Fruit fly (Drosophila melanogaster) whole organism, embryonic: Measurements from ENCODE around the gene CG15814.
A peak's percentile ranks its signal among the peaks of the same experiment; 100 is the strongest.

ENCODE experiments used
- Ada2b ChIP-seq: fragments of 200-800 bp; sonication (Bioruptor generic); IDR thresholded peaks from 2 replicates; pipeline ENCODE4 v1.3.6; 2022; ENCODE audit warnings: missing biosample characterization, missing genetic modification characterization
- B-H2 ChIP-seq: fragments of 200-800 bp; sonication (Bioruptor generic); optimal IDR thresholded peaks from 2 replicates; lab custom pipeline; 2018; ENCODE audit warnings: missing biosample characterization, mild to moderate bottlenecking, missing genetic modification characterization
- Bteb2 ChIP-seq: fragments of 200-800 bp; sonication (Bioruptor generic); optimal IDR thresholded peaks from 2 replicates; lab custom pipeline; 2016; ENCODE audit warnings: missing biosample characterization, missing genetic modification characterization
- CG10431 ChIP-seq: fragments of 200-800 bp; sonication (Bioruptor generic); optimal IDR thresholded peaks from 3 replicates; lab custom pipeline; 2018; ENCODE audit warnings: missing biosample characterization, mild to moderate bottlenecking, missing genetic modification characterization
- CG12236 ChIP-seq: fragments of 200-800 bp; sonication (Bioruptor generic); optimal IDR thresholded peaks from 2 replicates; lab custom pipeline; 2016; ENCODE audit warnings: missing biosample characterization, missing genetic modification characterization
- CG12299 ChIP-seq: fragments of 200-800 bp; sonication (Bioruptor generic); optimal IDR thresholded peaks from 2 replicates; lab custom pipeline; 2018; ENCODE audit warnings: missing biosample characterization, mild to moderate bottlenecking, missing genetic modification characterization
- CG13287 ChIP-seq: fragments of 200-800 bp; sonication (Bioruptor generic); IDR thresholded peaks from 2 replicates; pipeline ENCODE4 v1.3.6; 2022; ENCODE audit warnings: missing biosample characterization, missing genetic modification characterization; ENCODE audit not compliant: partially characterized antibody
- CG13424 ChIP-seq: fragments of 200-800 bp; sonication (Bioruptor generic); optimal IDR thresholded peaks from 2 replicates; lab custom pipeline; 2019; ENCODE audit warnings: missing biosample characterization, mild to moderate bottlenecking, missing genetic modification characterization, moderate library complexity
- CG13894 ChIP-seq: fragments of 200-800 bp; sonication (Bioruptor generic); optimal IDR thresholded peaks from 3 replicates; lab custom pipeline; 2018; ENCODE audit warnings: missing biosample characterization, mild to moderate bottlenecking, missing genetic modification characterization, moderate library complexity
- CG14860 ChIP-seq: fragments of 200-800 bp; sonication (Bioruptor generic); IDR thresholded peaks from 3 replicates; pipeline ENCODE4 v1.3.6; 2022; ENCODE audit warnings: missing biosample characterization, missing genetic modification characterization; ENCODE audit not compliant: partially characterized antibody
- CG14965 ChIP-seq: fragments of 200-800 bp; sonication (Bioruptor generic); optimal IDR thresholded peaks from 2 replicates; lab custom pipeline; 2016; ENCODE audit warnings: missing biosample characterization, missing genetic modification characterization, borderline replicate concordance
- CG1647 ChIP-seq: fragments of 200-800 bp; sonication (Bioruptor generic); optimal IDR thresholded peaks from 3 replicates; lab custom pipeline; 2016; ENCODE audit warnings: missing biosample characterization, missing genetic modification characterization
- CG16813 ChIP-seq: fragments of 200-800 bp; sonication (Bioruptor generic); IDR thresholded peaks from 3 replicates; pipeline ENCODE4 v1.3.6; 2022; ENCODE audit warnings: missing biosample characterization, missing genetic modification characterization; ENCODE audit not compliant: partially characterized antibody
- CG18619 ChIP-seq: fragments of 200-800 bp; sonication (Bioruptor generic); optimal IDR thresholded peaks from 3 replicates; lab custom pipeline; 2017; ENCODE audit warnings: missing biosample characterization, mild to moderate bottlenecking, missing genetic modification characterization
- CG2678 ChIP-seq: fragments of 200-800 bp; sonication (Bioruptor generic); optimal IDR thresholded peaks from 3 replicates; lab custom pipeline; 2019; ENCODE audit warnings: missing biosample characterization, mild to moderate bottlenecking, missing genetic modification characterization, moderate library complexity
- CG2712 ChIP-seq: fragments of 200-800 bp; optimal IDR thresholded peaks from 3 replicates; lab custom pipeline; 2019; ENCODE audit warnings: missing biosample characterization, mild to moderate bottlenecking, missing genetic modification characterization, moderate library complexity
- CG31388 ChIP-seq: fragments of 200-800 bp; sonication (Bioruptor generic); optimal IDR thresholded peaks from 2 replicates; lab custom pipeline; 2016; ENCODE audit warnings: missing biosample characterization, missing genetic modification characterization
- CG33213 ChIP-seq: fragments of 200-800 bp; sonication (Bioruptor generic); optimal IDR thresholded peaks from 3 replicates; lab custom pipeline; 2016; ENCODE audit warnings: missing biosample characterization, missing genetic modification characterization
- CG4617 ChIP-seq: fragments of 200-800 bp; sonication (Bioruptor generic); optimal IDR thresholded peaks from 3 replicates; lab custom pipeline; 2016; ENCODE audit warnings: missing biosample characterization, missing genetic modification characterization, borderline replicate concordance
- CG6272 ChIP-seq: fragments of 200-800 bp; sonication (Bioruptor generic); IDR thresholded peaks from 2 replicates; pipeline ENCODE4 v1.3.6; 2022; ENCODE audit warnings: missing biosample characterization, missing genetic modification characterization
- CG6683 ChIP-seq: fragments of 200-800 bp; sonication (Bioruptor generic); optimal IDR thresholded peaks from 2 replicates; lab custom pipeline; 2017; ENCODE audit warnings: missing biosample characterization, mild to moderate bottlenecking, missing genetic modification characterization, missing genetic modification reagents
- CG7357 ChIP-seq: fragments of 200-800 bp; sonication (Bioruptor generic); IDR thresholded peaks from 3 replicates; pipeline ENCODE4 v1.3.6; 2022; ENCODE audit warnings: missing biosample characterization, missing genetic modification characterization
- CG7556 ChIP-seq: fragments of 200-800 bp; sonication (Bioruptor generic); optimal IDR thresholded peaks from 2 replicates; lab custom pipeline; 2017; ENCODE audit warnings: missing biosample characterization, mild to moderate bottlenecking, missing genetic modification characterization
- CG9817 ChIP-seq: fragments of 200-800 bp; sonication (Bioruptor generic); optimal IDR thresholded peaks from 2 replicates; lab custom pipeline; 2018; ENCODE audit warnings: missing biosample characterization, mild to moderate bottlenecking, missing genetic modification characterization, moderate library complexity
- Dek ChIP-seq: fragments of 200-800 bp; sonication (Bioruptor generic); optimal IDR thresholded peaks from 3 replicates; lab custom pipeline; 2019; ENCODE audit warnings: missing biosample characterization, mild to moderate bottlenecking, missing genetic modification characterization, moderate library complexity
- Fer1 ChIP-seq: fragments of 200-800 bp; sonication (Bioruptor generic); optimal IDR thresholded peaks from 2 replicates; lab custom pipeline; 2017; ENCODE audit warnings: missing biosample characterization, mild to moderate bottlenecking, missing genetic modification characterization
- Gsc ChIP-seq: fragments of 200-800 bp; sonication (Bioruptor generic); IDR thresholded peaks from 2 replicates; pipeline ENCODE4 v1.3.6; 2022; ENCODE audit warnings: missing biosample characterization, missing genetic modification characterization
- HLH3B ChIP-seq: fragments of 200-800 bp; sonication (Bioruptor generic); IDR thresholded peaks from 2 replicates; pipeline ENCODE4 v1.3.6; 2022; ENCODE audit warnings: missing biosample characterization, missing genetic modification characterization
- HmgZ ChIP-seq: fragments of 200-800 bp; sonication (Bioruptor generic); optimal IDR thresholded peaks from 2 replicates; lab custom pipeline; 2018; ENCODE audit warnings: missing biosample characterization, mild to moderate bottlenecking, missing genetic modification characterization
- Hsf ChIP-seq: fragments of 200-800 bp; sonication (Bioruptor generic); optimal IDR thresholded peaks from 3 replicates; lab custom pipeline; 2016; ENCODE audit warnings: missing biosample characterization, missing genetic modification characterization
- Lim3 ChIP-seq: fragments of 200-800 bp; sonication (Bioruptor generic); IDR thresholded peaks from 2 replicates; pipeline ENCODE4 v1.3.6; 2022; ENCODE audit warnings: missing biosample characterization, missing genetic modification characterization
- Lpt ChIP-seq: fragments of >200 bp; optimal IDR thresholded peaks from 2 replicates; lab custom pipeline; 2018; ENCODE audit warnings: missing biosample characterization, missing genetic modification characterization
- NC2α ChIP-seq: fragments of 200-800 bp; sonication (Bioruptor generic); optimal IDR thresholded peaks from 2 replicates; lab custom pipeline; 2016; ENCODE audit warnings: missing biosample characterization, missing genetic modification characterization
- Sin3A ChIP-seq: fragments of >200 bp; optimal IDR thresholded peaks from 2 replicates; lab custom pipeline; 2018
- bbx ChIP-seq: fragments of 200-800 bp; sonication (Bioruptor generic); IDR thresholded peaks from 2 replicates; pipeline ENCODE4 v1.3.6; 2022; ENCODE audit warnings: missing biosample characterization, missing genetic modification characterization; ENCODE audit not compliant: partially characterized antibody
- caup ChIP-seq: fragments of 200-800 bp; sonication (Bioruptor generic); optimal IDR thresholded peaks from 3 replicates; lab custom pipeline; 2017; ENCODE audit warnings: missing biosample characterization, mild to moderate bottlenecking, missing genetic modification characterization, moderate library complexity; ENCODE audit not compliant: severe bottlenecking
- chm ChIP-seq: fragments of 200-800 bp; sonication (Bioruptor generic); IDR thresholded peaks from 2 replicates; pipeline ENCODE4 v1.3.6; 2022; ENCODE audit warnings: missing biosample characterization, missing genetic modification characterization
- da ChIP-seq: fragments of 200-800 bp; sonication (Bioruptor generic); optimal IDR thresholded peaks from 2 replicates; lab custom pipeline; 2016; ENCODE audit warnings: missing biosample characterization, missing genetic modification characterization
- fd96Cb ChIP-seq: fragments of 200-800 bp; sonication (Bioruptor generic); optimal IDR thresholded peaks from 2 replicates; lab custom pipeline; 2018; ENCODE audit warnings: missing biosample characterization, mild to moderate bottlenecking, missing genetic modification characterization, moderate library complexity
- jigr1 ChIP-seq: fragments of 200-800 bp; sonication (Bioruptor generic); IDR thresholded peaks from 3 replicates; pipeline ENCODE4 v1.3.6; 2022; ENCODE audit warnings: missing biosample characterization, missing genetic modification characterization
- jing ChIP-seq: fragments of 200-800 bp; sonication (Bioruptor generic); optimal IDR thresholded peaks from 2 replicates; lab custom pipeline; 2018; ENCODE audit warnings: missing biosample characterization, mild to moderate bottlenecking, missing genetic modification characterization
- pzg ChIP-seq: fragments of 200-800 bp; sonication (Bioruptor generic); optimal IDR thresholded peaks from 3 replicates; lab custom pipeline; 2018; ENCODE audit warnings: missing biosample characterization, mild to moderate bottlenecking, missing genetic modification characterization, moderate library complexity
- salm ChIP-seq: fragments of 200-800 bp; sonication (Bioruptor generic); optimal IDR thresholded peaks from 2 replicates; lab custom pipeline; 2018; ENCODE audit warnings: missing biosample characterization, mild to moderate bottlenecking, missing genetic modification characterization
- schlank ChIP-seq: fragments of 200-800 bp; sonication (Bioruptor generic); optimal IDR thresholded peaks from 2 replicates; lab custom pipeline; 2018; ENCODE audit warnings: missing biosample characterization, mild to moderate bottlenecking, missing genetic modification characterization
- scrt ChIP-seq: fragments of 200-800 bp; sonication (Bioruptor generic); optimal IDR thresholded peaks from 2 replicates; lab custom pipeline; 2018; ENCODE audit warnings: missing biosample characterization, mild to moderate bottlenecking, missing genetic modification characterization, moderate library complexity
- sens-2 ChIP-seq: fragments of 200-800 bp; sonication (Bioruptor generic); IDR thresholded peaks from 2 replicates; pipeline ENCODE4 v1.3.6; 2022; ENCODE audit warnings: missing biosample characterization, missing genetic modification characterization
- so ChIP-seq: fragments of 200-800 bp; sonication (Bioruptor generic); IDR thresholded peaks from 3 replicates; pipeline ENCODE4 v1.3.6; 2022; ENCODE audit warnings: missing biosample characterization, missing genetic modification characterization
- tio ChIP-seq: fragments of 200-800 bp; sonication (Bioruptor generic); optimal IDR thresholded peaks from 2 replicates; lab custom pipeline; 2017; ENCODE audit warnings: missing biosample characterization, missing genetic modification characterization, inconsistent platforms
- tx ChIP-seq: fragments of 200-800 bp; sonication (Bioruptor generic); optimal IDR thresholded peaks from 2 replicates; lab custom pipeline; 2016; ENCODE audit warnings: missing biosample characterization, missing genetic modification characterization
- wor ChIP-seq: fragments of 200-800 bp; sonication (Bioruptor generic); IDR thresholded peaks from 2 replicates; pipeline ENCODE4 v1.3.6; 2022; ENCODE audit warnings: missing biosample characterization, missing genetic modification characterization
- yki ChIP-seq: fragments of >200 bp; optimal IDR thresholded peaks from 3 replicates; lab custom pipeline; 2018

Gene CG15814

DNA sequence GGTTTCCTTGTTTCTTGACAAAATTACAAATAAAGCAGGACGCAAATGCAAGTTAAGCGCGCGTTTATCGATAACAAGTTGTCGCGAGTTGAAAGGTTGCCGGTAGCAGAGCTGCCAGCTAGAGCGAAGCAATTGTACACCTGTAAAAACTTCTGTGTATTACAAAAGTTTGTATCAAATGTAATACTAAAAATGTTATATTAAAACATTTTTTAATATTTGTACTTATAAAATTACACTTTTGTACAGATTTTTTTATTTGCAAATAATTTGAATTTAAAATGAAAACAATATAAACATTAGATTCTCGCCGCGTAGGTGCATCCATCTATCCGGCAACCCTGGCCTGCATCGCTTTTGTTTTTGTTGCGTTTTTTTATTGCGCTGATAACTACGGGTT lies 5.5 kb downstream of the CG15814 start, which contains the start of the genes CG8142 and Ucp4A (continued):
- peak; percentile 34 for TF ChIP-seq pzg (GFP tag; lab: Kevin White, UChicago)
- peak; percentile 89 for TF ChIP-seq CG9817 (tag; lab: Kevin White, UChicago)
- peak; percentile 61 for TF ChIP-seq salm (tag; lab: Kevin White, UChicago)
- TF ChIP-seq CG12299: peak; percentile 82
- peak; percentile 10 for TF ChIP-seq Sin3A
- TF ChIP-seq yki (lab: Kevin White, UChicago): no peak
- TF ChIP-seq HmgZ (tag; lab: Kevin White, UChicago): peak; percentile 85
- peak; percentile 85 for TF ChIP-seq B-H2
- peak; percentile 93 for TF ChIP-seq Fer1 (GFP tag; lab: Kevin White, UChicago)
- TF ChIP-seq CG14860: no peak
- TF ChIP-seq Gsc (GFP tag; lab: Robert Waterston, UW): peak; percentile 88
- peak; percentile 91 for TF ChIP-seq tio
- TF ChIP-seq CG16813 (GFP tag; lab: Robert Waterston, UW): 0 out of 3 replicates have a peak, but pooled peaks have one; percentile 41
- no peak; the same call in 1 of the 2 replicates for TF ChIP-seq CG13287 (GFP tag; lab: Robert Waterston, UW)
- no peak for TF ChIP-seq Lpt
- peak; percentile 93 for TF ChIP-seq Ada2b
- TF ChIP-seq CG2678 (tag; lab: Kevin White, UChicago): peak; percentile 94
- peak; percentile 82 for TF ChIP-seq scrt
- TF ChIP-seq Hsf (GFP tag; lab: Kevin White, UChicago): peak; percentile 83
- TF ChIP-seq CG7357 (GFP tag; lab: Robert Waterston, UW): peak; percentile 89
- no peak for TF ChIP-seq CG12236 (GFP tag; lab: Kevin White, UChicago)
- TF ChIP-seq CG18619 (GFP tag; lab: Kevin White, UChicago): peak; percentile 86
- TF ChIP-seq CG7556: peak; percentile 87
- peak; percentile 8 for TF ChIP-seq da (GFP tag; lab: Kevin White, UChicago)
- TF ChIP-seq Dek (tag; lab: Kevin White, UChicago): peak; percentile 86
- TF ChIP-seq CG13424: peak; percentile 96
- TF ChIP-seq CG31388: peak; percentile 83
- TF ChIP-seq CG4617 (GFP tag; lab: Kevin White, UChicago): peak; percentile 87
- TF ChIP-seq HLH3B (GFP tag; lab: Robert Waterston, UW): peak; percentile 95
- TF ChIP-seq CG14965: no peak
- TF ChIP-seq CG6272 (GFP tag; lab: Robert Waterston, UW): peak; percentile 96
- peak; percentile 42 for TF ChIP-seq CG10431 (GFP tag; lab: Kevin White, UChicago)
- TF ChIP-seq tx (GFP tag; lab: Kevin White, UChicago): peak; percentile 2
- TF ChIP-seq caup (GFP tag; lab: Kevin White, UChicago): peak; percentile 89
- TF ChIP-seq jigr1 (GFP tag; lab: Robert Waterston, UW): peak; percentile 93
- TF ChIP-seq Lim3 (GFP tag; lab: Robert Waterston, UW): peak; percentile 87
- TF ChIP-seq jing: no peak
- peak; percentile 28 for TF ChIP-seq CG33213 (GFP tag; lab: Kevin White, UChicago)
- TF ChIP-seq sens-2 (GFP tag; lab: Robert Waterston, UW): peak; percentile 87
- TF ChIP-seq CG13894: peak; percentile 83
- peak; percentile 65 for TF ChIP-seq CG1647
- peak; percentile 83 for TF ChIP-seq chm (GFP tag; lab: Robert Waterston, UW)
- peak; percentile 95 for TF ChIP-seq wor
- peak; percentile 81 for TF ChIP-seq CG6683 (GFP tag; lab: Kevin White, UChicago)
- peak; percentile 94 for TF ChIP-seq CG2712
- TF ChIP-seq bbx (GFP tag; lab: Robert Waterston, UW): no peak
- TF ChIP-seq Bteb2 (GFP tag; lab: Kevin White, UChicago): peak; percentile 35
- TF ChIP-seq NC2α: no peak
- peak; percentile 93 for TF ChIP-seq fd96Cb
- TF ChIP-seq schlank (tag; lab: Kevin White, UChicago): peak; percentile 51
- peak; percentile 91 for TF ChIP-seq so (GFP tag; lab: Robert Waterston, UW)
